Worm (Caenorhabditis elegans) whole organism, midembryonic: ENCODE results near the gene T05A7.12.

Experiments used
- cog-1 ChIP-seq: sonication (generic microtip); optimal IDR thresholded peaks from 2 replicates; lab custom pipeline; 2016; ENCODE audit warnings: missing genetic modification characterization, missing compliant biosample characterization
- flt-1 ChIP-seq: fragments of 200-800 bp; sonication (Bioruptor generic); IDR thresholded peaks from 2 replicates; pipeline ENCODE4 v1.3.6; 2022; ENCODE audit warnings: missing genetic modification characterization, missing compliant biosample characterization
- med-1 ChIP-seq: sonication (generic microtip); optimal IDR thresholded peaks from 2 replicates; lab custom pipeline; 2017; ENCODE audit warnings: missing genetic modification characterization, mild to moderate bottlenecking, missing compliant biosample characterization, antibody characterized with exemption, missing genetic modification reagents; ENCODE audit not compliant: insufficient read depth
- tab-1 ChIP-seq: fragments of 200-800 bp; sonication (Bioruptor generic); IDR thresholded peaks from 2 replicates; pipeline ENCODE4 v1.3.6; 2022; ENCODE audit warnings: missing genetic modification characterization, missing compliant biosample characterization

DNA sequence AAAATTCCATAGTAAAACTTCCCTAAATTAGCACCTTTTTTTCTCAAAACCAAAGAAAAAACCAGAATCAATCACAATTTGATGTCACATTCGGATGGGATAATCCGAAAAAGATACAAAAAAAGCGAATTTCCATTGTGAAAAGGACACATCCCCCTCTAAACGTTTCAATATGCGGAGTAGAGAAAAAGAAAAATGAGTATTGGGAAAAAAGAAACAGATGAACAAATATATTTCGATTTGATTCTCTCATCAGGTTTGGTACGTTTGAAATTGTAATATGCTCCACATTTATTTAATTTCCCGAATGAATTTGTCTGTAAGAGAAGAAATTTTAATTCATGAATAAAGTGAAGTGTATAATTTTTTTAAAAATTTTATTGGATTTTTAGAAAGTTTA is 4.8 kb downstream of the T05A7.12 start:
- TF ChIP-seq flt-1 (GFP tag; lab: Robert Waterston, UW) (no peak), tab-1 (GFP tag; lab: Robert Waterston, UW) (no peak), med-1 (GFP tag; lab: Kevin White, UChicago) (no peak), cog-1 (tag; lab: Kevin White, UChicago) (no peak)
